Worm (Caenorhabditis elegans): ENCODE data around the gene ril-2.

Gene ril-2

DNA sequence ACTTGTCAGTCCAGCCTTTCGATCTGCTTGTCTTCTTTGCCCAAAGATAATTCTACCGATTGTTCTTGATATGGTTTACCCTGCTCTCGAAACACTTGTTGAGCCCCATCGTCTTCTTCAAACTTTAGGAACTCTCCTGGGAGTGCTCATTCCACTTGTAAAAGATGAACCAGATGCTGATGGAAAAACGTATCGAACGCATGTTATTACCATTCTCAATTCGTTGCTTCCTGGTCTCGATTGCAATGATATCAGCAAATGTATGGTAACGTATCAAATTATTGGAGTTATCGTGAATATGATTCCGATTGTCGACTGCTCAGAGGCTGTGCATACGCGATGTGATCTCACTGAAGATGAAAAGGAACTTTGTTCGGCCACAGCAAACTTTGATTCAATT is 2.9 kb upstream of the ril-2 start:
- TF ChIP-seq mcd-1 (GFP tag; IDR thresholded peaks at IDR 0.05) (no peak), lin-54 (GFP tag; optimal IDR thresholded peaks at IDR 0.05) (no peak), aptf-2 (GFP tag; conservative IDR thresholded peaks at IDR 0.05) (no peak), ekl-4 (GFP tag; IDR thresholded peaks at IDR 0.05) (no peak), gei-17 (GFP tag; optimal IDR thresholded peaks at IDR 0.05) (no peak), ztf-6 (GFP tag; IDR thresholded peaks at IDR 0.05) (no peak), snpc-1.1 (tag; optimal IDR thresholded peaks at IDR 0.05; ENCODE audit: insufficient read depth) (no peak), efl-1 (GFP tag; optimal IDR thresholded peaks at IDR 0.05) (no peak), ceh-27 (GFP tag; optimal IDR thresholded peaks at IDR 0.05) (no peak), tlf-1 (GFP tag; optimal IDR thresholded peaks at IDR 0.05) (no peak), snpc-4 (GFP tag; optimal IDR thresholded peaks at IDR 0.05) (no peak), snpc-4 (tag; optimal IDR thresholded peaks at IDR 0.05) (no peak), B0336.3 (GFP tag; IDR thresholded peaks at IDR 0.05) (no peak), Y95B8A.8 (GFP tag; IDR thresholded peaks at IDR 0.05) (no peak), F57A8.1 (GFP tag; optimal IDR thresholded peaks at IDR 0.05) (no peak), atf-7 (tag; optimal IDR thresholded peaks at IDR 0.05) (no peak), nhr-179 (tag; optimal IDR thresholded peaks at IDR 0.05) (no peak), nhr-90 (tag; optimal IDR thresholded peaks at IDR 0.05) (no peak), dpl-1 (GFP tag; optimal IDR thresholded peaks at IDR 0.05) (no peak), cebp-2 (GFP tag; IDR thresholded peaks at IDR 0.05) (no peak), ama-1 (optimal IDR thresholded peaks at IDR 0.05) (no peak), ama-1 (GFP tag; optimal IDR thresholded peaks at IDR 0.05) (no peak)

DNA sequence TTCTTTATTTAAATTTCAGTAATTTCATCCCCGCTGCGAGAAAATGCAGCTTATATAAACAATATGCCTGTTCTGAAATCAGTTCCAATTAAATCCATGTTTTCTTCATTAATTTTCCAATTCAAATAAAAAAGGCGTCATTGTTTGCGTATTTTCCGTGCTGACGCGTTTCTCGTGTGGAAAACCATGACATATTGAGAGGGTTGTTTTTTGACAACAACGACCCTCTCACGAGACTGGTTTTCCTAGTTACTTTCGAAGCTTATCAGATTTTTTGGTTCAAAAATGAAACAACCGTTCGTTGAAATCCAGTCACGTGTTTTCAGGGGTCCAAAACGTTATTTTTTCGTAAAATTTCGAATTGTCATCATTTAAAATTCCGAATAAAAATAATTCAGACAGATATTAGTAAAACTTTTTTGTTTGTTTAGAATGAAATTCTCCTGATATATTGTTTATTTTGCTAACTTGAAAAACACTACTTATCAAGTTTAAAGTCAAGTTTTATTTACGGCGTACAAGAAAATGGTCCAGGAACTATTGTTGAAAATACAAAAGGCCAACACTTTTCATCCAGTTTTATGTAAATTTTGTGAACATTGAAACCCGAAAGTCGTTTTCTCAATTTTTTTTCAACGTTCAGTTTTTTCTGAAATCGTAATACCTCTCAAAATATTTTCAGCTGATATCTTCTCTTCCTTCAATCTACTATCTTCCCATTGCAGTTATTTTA is 719 bp upstream of the ril-2 start, which contains the start of gene C14C10.5:
Gene C14C10.5 (plus strand): TSS at position 683 of the 733 bp plus-strand sequence.
- no peak for TF ChIP-seq snpc-3.4 (tag; optimal IDR thresholded peaks at IDR 0.05)
- TF ChIP-seq sptf-2 (GFP tag; optimal IDR thresholded peaks at IDR 0.05) = no peak
- TF ChIP-seq attf-5 (GFP tag; optimal IDR thresholded peaks at IDR 0.05) = peak; percentile 73
- TF ChIP-seq ccch-3 (GFP tag; optimal IDR thresholded peaks at IDR 0.05) = no peak
- TF ChIP-seq egl-44 (GFP tag; IDR thresholded peaks at IDR 0.05) = no peak
- TF ChIP-seq ztf-25 (GFP tag; IDR thresholded peaks at IDR 0.05) = no peak
- TF ChIP-seq gei-17 (GFP tag; optimal IDR thresholded peaks at IDR 0.05) = no peak
- TF ChIP-seq lin-40 (tag; optimal IDR thresholded peaks at IDR 0.05) = peak; percentile 26
- peak; percentile 63 for TF ChIP-seq nhr-80 (tag; optimal IDR thresholded peaks at IDR 0.05)
- no peak for TF ChIP-seq madf-3 (GFP tag; IDR thresholded peaks at IDR 0.05)
- TF ChIP-seq cebp-1 (GFP tag; IDR thresholded peaks at IDR 0.05) = no peak
- peak; percentile 42 for TF ChIP-seq cebp-1 (tag; optimal IDR thresholded peaks at IDR 0.05)
- TF ChIP-seq lag-1 (GFP tag; IDR thresholded peaks at IDR 0.05) = no peak
- no peak for TF ChIP-seq lin-26 (GFP tag; IDR thresholded peaks at IDR 0.05)
- TF ChIP-seq ama-1 (optimal IDR thresholded peaks at IDR 0.05) = no peak
- no peak for TF ChIP-seq ama-1 (GFP tag; optimal IDR thresholded peaks at IDR 0.05)
- no peak for TF ChIP-seq attf-3 (GFP tag; conservative IDR thresholded peaks at IDR 0.05)
- no peak for TF ChIP-seq mes-4 (tag; optimal IDR thresholded peaks at IDR 0.05)
- TF ChIP-seq nhr-120 (GFP tag; IDR thresholded peaks at IDR 0.05) = no peak
- no peak for TF ChIP-seq mxl-1 (tag; optimal IDR thresholded peaks at IDR 0.05)
- TF ChIP-seq madf-8 (GFP tag; conservative IDR thresholded peaks at IDR 0.05) = no peak
- TF ChIP-seq ceh-79 (tag; optimal IDR thresholded peaks at IDR 0.05) = no peak
- TF ChIP-seq dpff-1 (tag; optimal IDR thresholded peaks at IDR 0.05) = no peak
- peak; percentile 88 for TF ChIP-seq ztf-18 (tag; optimal IDR thresholded peaks at IDR 0.05)
- TF ChIP-seq lsl-1 (GFP tag; optimal IDR thresholded peaks at IDR 0.05) = no peak
- TF ChIP-seq K12H6.12 (tag; optimal IDR thresholded peaks at IDR 0.05) = no peak
- no peak for TF ChIP-seq ceh-40 (GFP tag; IDR thresholded peaks at IDR 0.05)
- no peak for TF ChIP-seq B0019.2 (GFP tag; conservative IDR thresholded peaks at IDR 0.05)
- TF ChIP-seq attf-6 (GFP tag; IDR thresholded peaks at IDR 0.05) = no peak
- TF ChIP-seq unc-62 (GFP tag; optimal IDR thresholded peaks at IDR 0.05) = no peak
